In the genomic region with DNA sequence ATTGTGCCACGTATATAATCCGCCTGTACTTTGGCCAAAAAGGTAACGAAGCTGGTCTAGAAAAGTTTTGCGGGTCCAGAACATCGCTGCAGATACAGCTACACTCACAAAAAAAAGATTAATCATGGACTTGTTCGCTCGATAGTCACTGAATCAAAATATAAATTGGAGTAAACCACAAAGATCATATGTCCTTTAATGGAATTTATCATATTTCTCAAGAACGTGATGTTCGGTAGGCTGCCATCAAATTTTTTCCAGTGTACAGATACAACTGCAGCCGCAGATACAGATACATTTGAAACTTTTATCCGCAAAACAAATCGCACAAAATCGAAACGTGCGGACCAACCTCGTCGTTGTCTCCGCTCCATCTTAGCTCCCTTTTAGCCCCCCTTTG, we compare ENCODE assay signal across 2 fruit fly cellular contexts.
TF ChIP-seq lines count a peak whose summit lies in the region.

No protein-coding gene starts in this region.

TF ChIP-seq in whole organism, embryonic, 481 proteins besides CTCF, POLR2A, EP300 and RAD21 (continued from another document and continues in another):
- TF ChIP-seq ATbp (GFP tag; optimal IDR thresholded peaks at IDR 0.05; lab: Kevin White, UChicago) (no peak), dysf (GFP tag; IDR thresholded peaks at IDR 0.05; lab: Robert Waterston, UW) (no peak), sisA (GFP tag; IDR thresholded peaks at IDR 0.05; lab: Robert Waterston, UW) (peak; percentile 30; the same call in 1 of the 2 replicates), vvl (GFP tag; IDR thresholded peaks at IDR 0.05; lab: Robert Waterston, UW) (0 out of 2 replicates have a peak, but pooled peaks have one; percentile 27), usp (GFP tag; optimal IDR thresholded peaks at IDR 0.05; lab: Kevin White, UChicago) (no peak), CG3163 (GFP tag; optimal IDR thresholded peaks at IDR 0.05; lab: Kevin White, UChicago) (no peak), cas (GFP tag; IDR thresholded peaks at IDR 0.05; lab: Robert Waterston, UW) (no peak), dmrt11E (tag; optimal IDR thresholded peaks at IDR 0.05; lab: Kevin White, UChicago) (no peak), grau (tag; optimal IDR thresholded peaks at IDR 0.05; lab: Kevin White, UChicago) (peak; percentile 8), prd (optimal IDR thresholded peaks at IDR 0.05; lab: Kevin White, UChicago) (no peak), prd (GFP tag; IDR thresholded peaks at IDR 0.05; lab: Robert Waterston, UW) (no peak), Ravus (GFP tag; IDR thresholded peaks at IDR 0.05; lab: Robert Waterston, UW) (no peak), Abd-B (GFP tag; optimal IDR thresholded peaks at IDR 0.05; lab: Kevin White, UChicago) (no peak), CG12659 (GFP tag; optimal IDR thresholded peaks at IDR 0.05; lab: Kevin White, UChicago) (no peak), sna (GFP tag; IDR thresholded peaks at IDR 0.05; lab: Robert Waterston, UW; ENCODE audit: partially characterized antibody) (no peak), CG11398 (GFP tag; optimal IDR thresholded peaks at IDR 0.05; lab: Kevin White, UChicago) (no peak), CG6689 (GFP tag; IDR thresholded peaks at IDR 0.05; lab: Robert Waterston, UW) (peak; percentile 34; the same call in 1 of the 2 replicates), Lim3 (GFP tag; IDR thresholded peaks at IDR 0.05; lab: Robert Waterston, UW) (no peak), gem (tag; optimal IDR thresholded peaks at IDR 0.05; lab: Kevin White, UChicago) (peak; percentile 20), Ets65A (GFP tag; lab: Kevin White, UChicago) (peak; percentile 87), lbe (GFP tag; optimal IDR thresholded peaks at IDR 0.05; lab: Kevin White, UChicago) (no peak), zf30C (GFP tag; optimal IDR thresholded peaks at IDR 0.05; lab: Kevin White, UChicago) (no peak), CG7928 (GFP tag; optimal IDR thresholded peaks at IDR 0.05; lab: Kevin White, UChicago) (no peak), CG33557 (GFP tag; optimal IDR thresholded peaks at IDR 0.05; lab: Kevin White, UChicago) (no peak), ranshi (GFP tag; IDR thresholded peaks at IDR 0.05; lab: Robert Waterston, UW) (no peak), fd102C (GFP tag; optimal IDR thresholded peaks at IDR 0.05; lab: Kevin White, UChicago) (no peak), Dp (GFP tag; optimal IDR thresholded peaks at IDR 0.05; lab: Kevin White, UChicago) (no peak), unpg (GFP tag; optimal IDR thresholded peaks at IDR 0.05; lab: Kevin White, UChicago) (peak; percentile 1), chn (GFP tag; optimal IDR thresholded peaks at IDR 0.05; lab: Kevin White, UChicago) (no peak), row (GFP tag; IDR thresholded peaks at IDR 0.05; lab: Robert Waterston, UW) (no peak), CG10565 (GFP tag; optimal IDR thresholded peaks at IDR 0.05; lab: Kevin White, UChicago) (no peak), CG1602 (GFP tag; optimal IDR thresholded peaks at IDR 0.05; lab: Kevin White, UChicago) (no peak), CG34224 (GFP tag; IDR thresholded peaks at IDR 0.05; lab: Robert Waterston, UW; ENCODE audit: partially characterized antibody) (no peak), fru (optimal IDR thresholded peaks at IDR 0.05; lab: Kevin White, UChicago) (no peak), Ada2b (GFP tag; IDR thresholded peaks at IDR 0.05; lab: Robert Waterston, UW) (no peak; the same call in 1 of the 2 replicates), CG11695 (GFP tag; IDR thresholded peaks at IDR 0.05; lab: Robert Waterston, UW) (no peak), klu (GFP tag; IDR thresholded peaks at IDR 0.05; lab: Robert Waterston, UW) (no peak), CG12236 (GFP tag; optimal IDR thresholded peaks at IDR 0.05; lab: Kevin White, UChicago) (no peak), MTF-1 (GFP tag; optimal IDR thresholded peaks at IDR 0.05; lab: Kevin White, UChicago; ENCODE audit: borderline replicate concordance) (no peak), sd (tag; optimal IDR thresholded peaks at IDR 0.05; lab: Kevin White, UChicago) (no peak), Ssrp (tag; optimal IDR thresholded peaks at IDR 0.05; lab: Kevin White, UChicago) (no peak), E2f1 (GFP tag; IDR thresholded peaks at IDR 0.05; lab: Robert Waterston, UW) (no peak), rib (GFP tag; IDR thresholded peaks at IDR 0.05; lab: Robert Waterston, UW) (no peak), CG34376 (GFP tag; optimal IDR thresholded peaks at IDR 0.05; lab: Kevin White, UChicago) (no peak), gsb (GFP tag; IDR thresholded peaks at IDR 0.05; lab: Robert Waterston, UW) (no peak), sc (optimal IDR thresholded peaks at IDR 0.05; lab: Kevin White, UChicago) (no peak), sc (GFP tag; optimal IDR thresholded peaks at IDR 0.05; lab: Kevin White, UChicago) (no peak), CG10543 (GFP tag; optimal IDR thresholded peaks at IDR 0.05; lab: Kevin White, UChicago) (no peak), ewg (GFP tag; optimal IDR thresholded peaks at IDR 0.05; lab: Kevin White, UChicago) (no peak), CG31365 (tag; optimal IDR thresholded peaks at IDR 0.05; lab: Kevin White, UChicago) (no peak), CG3407 (GFP tag; optimal IDR thresholded peaks at IDR 0.05; lab: Kevin White, UChicago) (no peak), ato (GFP tag; IDR thresholded peaks at IDR 0.05; lab: Robert Waterston, UW; ENCODE audit: partially characterized antibody) (no peak), CG12155 (GFP tag; optimal IDR thresholded peaks at IDR 0.05; lab: Kevin White, UChicago) (no peak), Chrac-16 (GFP tag; optimal IDR thresholded peaks at IDR 0.05; lab: Kevin White, UChicago) (no peak), Hmx (GFP tag; optimal IDR thresholded peaks at IDR 0.05; lab: Kevin White, UChicago) (no peak), CG10267 (tag; optimal IDR thresholded peaks at IDR 0.05; lab: Kevin White, UChicago) (no peak), lov (optimal IDR thresholded peaks at IDR 0.05; lab: Kevin White, UChicago) (no peak), lov (GFP tag; IDR thresholded peaks at IDR 0.05; lab: Robert Waterston, UW) (no peak), CG9932 (GFP tag; IDR thresholded peaks at IDR 0.05; lab: Robert Waterston, UW) (no peak), CG10431 (GFP tag; optimal IDR thresholded peaks at IDR 0.05; lab: Kevin White, UChicago) (no peak), CG12299 (tag; optimal IDR thresholded peaks at IDR 0.05; lab: Kevin White, UChicago) (no peak), E2f2 (GFP tag; IDR thresholded peaks at IDR 0.05; lab: Robert Waterston, UW) (no peak), CHES-1-like (GFP tag; optimal IDR thresholded peaks at IDR 0.05; lab: Kevin White, UChicago) (no peak), Gsc (GFP tag; IDR thresholded peaks at IDR 0.05; lab: Robert Waterston, UW) (no peak), dmrt99B (tag; optimal IDR thresholded peaks at IDR 0.05; lab: Kevin White, UChicago) (peak; percentile 4), Gug (GFP tag; IDR thresholded peaks at IDR 0.05; lab: Robert Waterston, UW) (no peak), Vsx1 (GFP tag; optimal IDR thresholded peaks at IDR 0.05; lab: Kevin White, UChicago) (no peak)

TF ChIP-seq in whole organism, prepupa, 60 proteins besides CTCF, POLR2A, EP300 and RAD21 (continued from another document):
- TF ChIP-seq Sox15 (GFP tag; optimal IDR thresholded peaks at IDR 0.05; lab: Kevin White, UChicago) (peak; percentile 43), Met (GFP tag; optimal IDR thresholded peaks at IDR 0.05; lab: Kevin White, UChicago) (peak; percentile 74), Ets21C (GFP tag; optimal IDR thresholded peaks at IDR 0.05; lab: Kevin White, UChicago) (peak; percentile 56), salr (GFP tag; optimal IDR thresholded peaks at IDR 0.05; lab: Kevin White, UChicago) (peak in 1 of 2 experiments; percentile 18), CG8319 (GFP tag; optimal IDR thresholded peaks at IDR 0.05; lab: Kevin White, UChicago) (no peak), CG7368 (GFP tag; optimal IDR thresholded peaks at IDR 0.05; lab: Kevin White, UChicago) (peak; percentile 45), CG6808 (GFP tag; optimal IDR thresholded peaks at IDR 0.05; lab: Kevin White, UChicago) (peak; percentile 27), pdm3 (GFP tag; optimal IDR thresholded peaks at IDR 0.05; lab: Kevin White, UChicago) (peak; percentile 11), fd85E (GFP tag; optimal IDR thresholded peaks at IDR 0.05; lab: Kevin White, UChicago) (no peak), Sox102F (GFP tag; optimal IDR thresholded peaks at IDR 0.05; lab: Kevin White, UChicago) (peak; percentile 50), Hr4 (GFP tag; optimal IDR thresholded peaks at IDR 0.05; lab: Kevin White, UChicago) (no peak), fd59A (GFP tag; optimal IDR thresholded peaks at IDR 0.05; lab: Kevin White, UChicago) (peak; percentile 47), CG15336 (GFP tag; IDR thresholded peaks at IDR 0.05; lab: Robert Waterston, UW) (0 out of 2 replicates have a peak, but pooled peaks have one; percentile 23), dsx (GFP tag; optimal IDR thresholded peaks at IDR 0.05; lab: Kevin White, UChicago; ENCODE audit: poor library complexity, severe bottlenecking) (peak; percentile 47), net (GFP tag; optimal IDR thresholded peaks at IDR 0.05; lab: Kevin White, UChicago) (no peak), CG34406 (GFP tag; optimal IDR thresholded peaks at IDR 0.05; lab: Kevin White, UChicago) (peak; percentile 22), Blimp-1 (GFP tag; optimal IDR thresholded peaks at IDR 0.05; lab: Kevin White, UChicago) (no peak), OdsH (GFP tag; optimal IDR thresholded peaks at IDR 0.05; lab: Kevin White, UChicago) (peak; percentile 62), spab (GFP tag; optimal IDR thresholded peaks at IDR 0.05; lab: Kevin White, UChicago) (peak; percentile 41), Hr38 (GFP tag; optimal IDR thresholded peaks at IDR 0.05; lab: Kevin White, UChicago) (no peak), Ets96B (tag; optimal IDR thresholded peaks at IDR 0.05; lab: Kevin White, UChicago) (peak; percentile 62), Eip78C (GFP tag; lab: Kevin White, UChicago) (peak; percentile 90), CG10669 (GFP tag; optimal IDR thresholded peaks at IDR 0.05; lab: Kevin White, UChicago) (peak; percentile 57), CG6163 (GFP tag; IDR thresholded peaks at IDR 0.05; lab: Robert Waterston, UW) (peak; percentile 76), Eip93F (GFP tag; optimal IDR thresholded peaks at IDR 0.05; lab: Kevin White, UChicago) (no peak), CG3032 (tag; optimal IDR thresholded peaks at IDR 0.05; lab: Kevin White, UChicago) (peak; percentile 48), esn (GFP tag; optimal IDR thresholded peaks at IDR 0.05; lab: Kevin White, UChicago) (peak; percentile 67), svp (GFP tag; lab: Kevin White, UChicago) (peak; percentile 84), CG32006 (GFP tag; optimal IDR thresholded peaks at IDR 0.05; lab: Kevin White, UChicago) (peak; percentile 40), vri (GFP tag; optimal IDR thresholded peaks at IDR 0.05; lab: Kevin White, UChicago) (peak; percentile 51), CG11902 (GFP tag; optimal IDR thresholded peaks at IDR 0.05; lab: Kevin White, UChicago) (peak; percentile 23), Eip75B (GFP tag; optimal IDR thresholded peaks at IDR 0.05; lab: Kevin White, UChicago) (peak; percentile 47), Gug (GFP tag; IDR thresholded peaks at IDR 0.05; lab: Robert Waterston, UW) (0 out of 2 replicates have a peak, but pooled peaks have one; percentile 14), CG6276 (GFP tag; optimal IDR thresholded peaks at IDR 0.05; lab: Kevin White, UChicago) (peak; percentile 24), CG8632 (GFP tag; optimal IDR thresholded peaks at IDR 0.05; lab: Kevin White, UChicago) (peak; percentile 13), cyc (GFP tag; optimal IDR thresholded peaks at IDR 0.05; lab: Kevin White, UChicago) (peak; percentile 66), lz (GFP tag; optimal IDR thresholded peaks at IDR 0.05; lab: Kevin White, UChicago) (peak; percentile 53), CG6854 (GFP tag; optimal IDR thresholded peaks at IDR 0.05; lab: Kevin White, UChicago) (no peak), CG4318 (GFP tag; optimal IDR thresholded peaks at IDR 0.05; lab: Kevin White, UChicago) (no peak)
